Worm (Caenorhabditis elegans) whole organism, mixed stage, embryonic: ENCODE data around the gene ZC404.2.
A peak's percentile ranks its signal among the peaks of the same experiment; 100 is the strongest.

Source experiments
- M03D4.4 ChIP-seq: sonication (generic microtip); optimal IDR thresholded peaks from 2 replicates; lab custom pipeline; 2017; ENCODE audit warnings: mild to moderate bottlenecking, missing genetic modification characterization, missing compliant biosample characterization
- bed-3 ChIP-seq: fragments of 200-800 bp; sonication (Bioruptor generic); optimal IDR thresholded peaks from 3 replicates; lab custom pipeline; 2018; ENCODE audit warnings: mild to moderate bottlenecking, missing genetic modification characterization, moderate library complexity, missing compliant biosample characterization
- blmp-1 ChIP-seq: fragments of 150-350 bp; optimal IDR thresholded peaks from 2 replicates; lab custom pipeline; 2014; ENCODE audit warnings: missing biosample characterization, missing genetic modification characterization
- ceh-39 ChIP-seq: fragments of 150-350 bp; optimal IDR thresholded peaks from 2 replicates; lab custom pipeline; 2014; ENCODE audit warnings: missing biosample characterization, missing genetic modification characterization
- ceh-83 ChIP-seq: fragments of 200-800 bp; sonication (Bioruptor generic); optimal IDR thresholded peaks from 2 replicates; lab custom pipeline; 2018; ENCODE audit warnings: mild to moderate bottlenecking, missing genetic modification characterization, missing compliant biosample characterization
- ces-1 ChIP-seq: fragments of 150-350 bp; optimal IDR thresholded peaks from 2 replicates; lab custom pipeline; 2014; ENCODE audit warnings: missing biosample characterization, missing genetic modification reagents, missing genetic modification characterization
- cnd-1 ChIP-seq: fragments of 200-800 bp; sonication (Bioruptor generic); optimal IDR thresholded peaks from 2 replicates; lab custom pipeline; 2018; ENCODE audit warnings: mild to moderate bottlenecking, missing genetic modification characterization, missing compliant biosample characterization
- drap-1 ChIP-seq: fragments of 200-800 bp; sonication (Bioruptor generic); optimal IDR thresholded peaks from 3 replicates; lab custom pipeline; 2018; ENCODE audit warnings: mild to moderate bottlenecking, missing genetic modification characterization, missing compliant biosample characterization
- elt-1 ChIP-seq: sonication (generic microtip); optimal IDR thresholded peaks from 2 replicates; lab custom pipeline; 2017; ENCODE audit warnings: missing genetic modification characterization, mild to moderate bottlenecking, missing compliant biosample characterization, antibody characterized with exemption, moderate library complexity, borderline replicate concordance; ENCODE audit not compliant: insufficient read depth
- elt-3 ChIP-seq: fragments of 150-350 bp; optimal IDR thresholded peaks from 2 replicates; lab custom pipeline; 2014; ENCODE audit warnings: missing biosample characterization, missing genetic modification characterization
- flh-1 ChIP-seq: fragments of 200-800 bp; sonication (Bioruptor generic); optimal IDR thresholded peaks from 2 replicates; lab custom pipeline; 2018; ENCODE audit warnings: mild to moderate bottlenecking, missing genetic modification characterization, moderate library complexity, missing compliant biosample characterization
- ham-2 ChIP-seq: fragments of 200-800 bp; sonication (Bioruptor generic); optimal IDR thresholded peaks from 2 replicates; lab custom pipeline; 2018; ENCODE audit warnings: mild to moderate bottlenecking, missing genetic modification characterization, missing compliant biosample characterization
- hlh-1 ChIP-seq: fragments of 150-350 bp; optimal IDR thresholded peaks from 2 replicates; lab custom pipeline; 2014; ENCODE audit warnings: missing biosample characterization, missing genetic modification reagents, missing genetic modification characterization
- lin-13 ChIP-seq: fragments of 150-350 bp; optimal IDR thresholded peaks from 2 replicates; lab custom pipeline; 2014; ENCODE audit warnings: missing biosample characterization, missing genetic modification characterization
- lin-32 ChIP-seq: fragments of 200-800 bp; sonication (Bioruptor generic); optimal IDR thresholded peaks from 2 replicates; lab custom pipeline; 2018; ENCODE audit warnings: mild to moderate bottlenecking, missing genetic modification characterization, missing compliant biosample characterization
- mab-5 ChIP-seq: fragments of 150-350 bp; optimal IDR thresholded peaks from 2 replicates; lab custom pipeline; 2014; ENCODE audit warnings: missing biosample characterization, missing genetic modification characterization
- mep-1 ChIP-seq: fragments of 150-350 bp; optimal IDR thresholded peaks from 2 replicates; lab custom pipeline; 2017; ENCODE audit warnings: missing biosample characterization, missing genetic modification reagents, missing genetic modification characterization, inconsistent platforms
- mls-2 ChIP-seq: sonication (generic microtip); optimal IDR thresholded peaks from 2 replicates; lab custom pipeline; 2016; ENCODE audit warnings: mild to moderate bottlenecking, missing genetic modification characterization, moderate library complexity, missing compliant biosample characterization
- nhr-12 ChIP-seq: fragments of 150-350 bp; optimal IDR thresholded peaks from 2 replicates; lab custom pipeline; 2014; ENCODE audit warnings: missing biosample characterization, missing genetic modification characterization
- nhr-2 ChIP-seq: fragments of 150-350 bp; optimal IDR thresholded peaks from 2 replicates; lab custom pipeline; 2014; ENCODE audit warnings: missing biosample characterization, missing genetic modification characterization
- nhr-237 ChIP-seq: fragments of 150-350 bp; optimal IDR thresholded peaks from 2 replicates; lab custom pipeline; 2014; ENCODE audit warnings: missing biosample characterization, missing genetic modification characterization
- nhr-28 ChIP-seq: fragments of 150-350 bp; optimal IDR thresholded peaks from 2 replicates; lab custom pipeline; 2014; ENCODE audit warnings: missing biosample characterization, missing genetic modification characterization
- nhr-76 ChIP-seq: sonication (generic microtip); optimal IDR thresholded peaks from 2 replicates; lab custom pipeline; 2017; ENCODE audit warnings: missing biosample characterization, missing genetic modification characterization
- pha-4 ChIP-seq: fragments of 150-350 bp; optimal IDR thresholded peaks from 2 replicates; lab custom pipeline; 2018; ENCODE audit warnings: missing biosample characterization, missing genetic modification reagents, missing genetic modification characterization
- sem-2 ChIP-seq: fragments of 200-800 bp; sonication (Bioruptor generic); optimal IDR thresholded peaks from 2 replicates; lab custom pipeline; 2018; ENCODE audit warnings: mild to moderate bottlenecking, missing genetic modification characterization, missing compliant biosample characterization
- snpc-4 ChIP-seq: fragments of 150-350 bp; optimal IDR thresholded peaks from 2 replicates; lab custom pipeline; 2014; ENCODE audit warnings: missing biosample characterization, missing genetic modification characterization
- sptf-1 ChIP-seq: sonication (generic microtip); optimal IDR thresholded peaks from 2 replicates; lab custom pipeline; 2017; ENCODE audit warnings: mild to moderate bottlenecking, missing genetic modification characterization, moderate library complexity, missing compliant biosample characterization
- tbx-8 ChIP-seq: fragments of 200-800 bp; sonication (Bioruptor generic); optimal IDR thresholded peaks from 2 replicates; lab custom pipeline; 2018; ENCODE audit warnings: mild to moderate bottlenecking, missing genetic modification characterization, moderate library complexity, missing compliant biosample characterization
- unc-120 ChIP-seq: sonication (generic microtip); optimal IDR thresholded peaks from 2 replicates; lab custom pipeline; 2017; ENCODE audit warnings: missing genetic modification characterization, missing compliant biosample characterization; ENCODE audit not compliant: poor library complexity, severe bottlenecking
- unc-62 ChIP-seq: fragments of 150-350 bp; optimal IDR thresholded peaks from 2 replicates; lab custom pipeline; 2014; ENCODE audit warnings: missing biosample characterization, missing genetic modification reagents, missing genetic modification characterization
- zip-8 ChIP-seq: fragments of 150-350 bp; optimal IDR thresholded peaks from 2 replicates; lab custom pipeline; 2014; ENCODE audit warnings: missing biosample characterization, missing genetic modification characterization
- ztf-11 ChIP-seq: fragments of 150-350 bp; optimal IDR thresholded peaks from 2 replicates; lab custom pipeline; 2014; ENCODE audit warnings: missing biosample characterization, missing genetic modification characterization

ZC404.2 gene

ce11 chrV:6764972-6765371, 22.8 kb upstream of the ZC404.2 start, which contains the start of gene bbs-8:
Gene bbs-8 (minus strand): TSS chrV:6765072.
- TF ChIP-seq lin-13 (tag; lab: Kevin White, UChicago) (no peak), pha-4 (no peak), nhr-2 (no peak), nhr-28 (no peak), ztf-11 (tag; lab: Kevin White, UChicago) (no peak), ces-1 (GFP tag; lab: Kevin White, UChicago) (no peak), tbx-8 (no peak), nhr-12 (no peak)

- TF ChIP-seq nhr-76 (tag; lab: Kevin White, UChicago), result no peak
- TF ChIP-seq unc-120 (tag; lab: Kevin White, UChicago), result peak; percentile 47
- no peak for TF ChIP-seq mab-5
- TF ChIP-seq hlh-1 (tag; lab: Kevin White, UChicago), result peak; percentile 60
- no peak for TF ChIP-seq lin-32 (GFP tag; lab: Kevin White, UChicago)
- no peak for TF ChIP-seq nhr-237
- no peak for TF ChIP-seq ceh-83
- no peak for TF ChIP-seq tbx-8
- no peak for TF ChIP-seq nhr-12
Observed at ce11 chrV:6767576-6767975, 20.2 kb upstream of the ZC404.2 start.

- TF ChIP-seq zip-8 (tag; lab: Kevin White, UChicago) (no peak), snpc-4 (tag; lab: Kevin White, UChicago) (no peak), nhr-2 (no peak), unc-120 (tag; lab: Kevin White, UChicago) (peak; percentile 90), drap-1 (GFP tag; lab: Kevin White, UChicago) (no peak), elt-1 (tag; lab: Kevin White, UChicago) (no peak), mls-2 (tag; lab: Kevin White, UChicago) (no peak), nhr-28 (no peak), unc-62 (GFP tag; lab: Kevin White, UChicago) (peak; percentile 9), nhr-12 (no peak), ceh-39 (tag; lab: Kevin White, UChicago) (no peak), nhr-237 (no peak), mab-5 (no peak), lin-13 (tag; lab: Kevin White, UChicago) (no peak), blmp-1 (tag; lab: Kevin White, UChicago) (no peak), ham-2 (GFP tag; lab: Kevin White, UChicago) (no peak), nhr-76 (tag; lab: Kevin White, UChicago) (no peak), hlh-1 (tag; lab: Kevin White, UChicago) (peak; percentile 31)
Observed at ce11 chrV:6768452-6768929, 19.3 kb upstream of the ZC404.2 start, which contains the start of the genes T25F10.1 and clik-1. Gene T25F10.1 (plus strand): TSS chrV:6768502. Gene clik-1 (minus strand): TSS chrV:6768732.

ce11 chrV:6769440-6769839, 18.3 kb upstream of the ZC404.2 start:
- TF ChIP-seq elt-3 (tag; lab: Kevin White, UChicago), result no peak
- no peak for TF ChIP-seq ces-1 (GFP tag; lab: Kevin White, UChicago)
- no peak for TF ChIP-seq blmp-1 (tag; lab: Kevin White, UChicago)
- TF ChIP-seq flh-1, result no peak
- no peak for TF ChIP-seq M03D4.4 (tag; lab: Kevin White, UChicago)
- no peak for TF ChIP-seq pha-4
- no peak for TF ChIP-seq sptf-1 (tag; lab: Kevin White, UChicago)
- no peak for TF ChIP-seq hlh-1 (tag; lab: Kevin White, UChicago)
- TF ChIP-seq mls-2 (tag; lab: Kevin White, UChicago), result no peak
- TF ChIP-seq nhr-2, result no peak
- TF ChIP-seq ham-2 (GFP tag; lab: Kevin White, UChicago), result no peak
- TF ChIP-seq unc-62 (GFP tag; lab: Kevin White, UChicago), result no peak
- TF ChIP-seq sem-2 (GFP tag; lab: Kevin White, UChicago), result no peak
- no peak for TF ChIP-seq nhr-76 (tag; lab: Kevin White, UChicago)
- TF ChIP-seq cnd-1, result no peak

- TF ChIP-seq nhr-237 (no peak), unc-120 (tag; lab: Kevin White, UChicago) (no peak), hlh-1 (tag; lab: Kevin White, UChicago) (no peak), zip-8 (tag; lab: Kevin White, UChicago) (no peak), mab-5 (no peak), cnd-1 (no peak), ceh-39 (tag; lab: Kevin White, UChicago) (no peak), drap-1 (GFP tag; lab: Kevin White, UChicago) (no peak), unc-62 (GFP tag; lab: Kevin White, UChicago) (no peak), mep-1 (no peak), nhr-28 (no peak), M03D4.4 (tag; lab: Kevin White, UChicago) (no peak), nhr-2 (no peak), bed-3 (GFP tag; lab: Kevin White, UChicago) (no peak)
Observed at ce11 chrV:6771645-6772044, 16.1 kb upstream of the ZC404.2 start, which contains the start of gene srh-30. Gene srh-30 (minus strand): TSS chrV:6771745.
